In genomic region chrX:19606971-19607370, dm6 we compare ENCODE assay signal across 2 fruit fly cellular contexts.
TF ChIP-seq lines count a peak whose summit lies in the region.

No protein-coding gene starts in this region.

- TF ChIP-seq CTCF in whole organism, embryonic (GFP tag; optimal IDR thresholded peaks at IDR 0.05; lab: Kevin White, UChicago): no peak

TF ChIP-seq in whole organism, embryonic, 481 proteins besides CTCF, POLR2A, EP300 and RAD21:
- TF ChIP-seq hth (optimal IDR thresholded peaks at IDR 0.05; lab: Kevin White, UChicago): no peak
- TF ChIP-seq stwl (tag; optimal IDR thresholded peaks at IDR 0.05; lab: Kevin White, UChicago): no peak
- peak; percentile 8 for TF ChIP-seq CG15514 (GFP tag; optimal IDR thresholded peaks at IDR 0.05; lab: Kevin White, UChicago)
- no peak for TF ChIP-seq CG34422 (GFP tag; IDR thresholded peaks at IDR 0.05; lab: Robert Waterston, UW)
- no peak for TF ChIP-seq CG42726 (GFP tag; IDR thresholded peaks at IDR 0.05; lab: Robert Waterston, UW; ENCODE audit: partially characterized antibody)
- TF ChIP-seq Hr78 (GFP tag; optimal IDR thresholded peaks at IDR 0.05; lab: Kevin White, UChicago): peak in 1 of 2 experiments; percentile 93
- TF ChIP-seq CG34224 (GFP tag; IDR thresholded peaks at IDR 0.05; lab: Robert Waterston, UW; ENCODE audit: partially characterized antibody): no peak
- TF ChIP-seq CG11696 (GFP tag; IDR thresholded peaks at IDR 0.05; lab: Robert Waterston, UW): no peak
- TF ChIP-seq tx (GFP tag; optimal IDR thresholded peaks at IDR 0.05; lab: Kevin White, UChicago): no peak
- peak; percentile 70 for TF ChIP-seq CG8388 (GFP tag; optimal IDR thresholded peaks at IDR 0.05; lab: Kevin White, UChicago)
- 0 out of 3 replicates have a peak, but pooled peaks have one; percentile 18 for TF ChIP-seq ci (GFP tag; IDR thresholded peaks at IDR 0.05; lab: Robert Waterston, UW)
- TF ChIP-seq Med (GFP tag; lab: Kevin White, UChicago): peak; percentile 42
- TF ChIP-seq row (GFP tag; IDR thresholded peaks at IDR 0.05; lab: Robert Waterston, UW): 0 out of 3 replicates have a peak, but pooled peaks have one; percentile 17
- TF ChIP-seq mirr (GFP tag; optimal IDR thresholded peaks at IDR 0.05; lab: Kevin White, UChicago): no peak

TF ChIP-seq in whole organism, prepupa, 60 proteins besides CTCF, POLR2A, EP300 and RAD21:
- TF ChIP-seq Eip75B (GFP tag; optimal IDR thresholded peaks at IDR 0.05; lab: Kevin White, UChicago) (no peak), svp (GFP tag; lab: Kevin White, UChicago) (peak; percentile 77), Eip93F (GFP tag; optimal IDR thresholded peaks at IDR 0.05; lab: Kevin White, UChicago) (no peak), achi (GFP tag; optimal IDR thresholded peaks at IDR 0.05; lab: Kevin White, UChicago) (no peak)
TF ChIP-seq in whole organism, prepupa: peak in this region for 1.
